Worm (Caenorhabditis elegans): ENCODE measurements around the gene nhr-195.
A peak's percentile ranks its signal among the peaks of the same experiment; 100 is the strongest.

nhr-195 gene

DNA sequence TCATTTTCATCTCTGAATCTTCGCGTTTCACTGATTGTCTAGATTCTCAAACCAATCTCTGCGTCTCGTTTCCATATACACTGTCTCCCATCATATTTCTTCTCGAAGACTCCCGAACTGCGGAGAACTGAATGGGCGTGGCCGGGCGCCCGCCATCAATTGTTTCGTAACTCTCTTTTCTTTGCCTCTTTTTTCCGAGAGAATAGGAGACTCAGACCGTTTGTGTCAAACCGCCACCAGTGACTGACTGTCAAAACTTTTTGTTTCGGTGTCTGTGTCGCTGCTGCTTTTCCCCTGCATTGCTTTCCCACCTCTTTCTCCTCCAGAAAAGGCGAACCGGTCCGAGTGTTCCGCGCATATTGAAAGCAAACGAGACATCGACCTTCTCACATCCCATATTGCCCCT, 36.0 kb downstream of the nhr-195 start, which contains the start of gene unc-23 (continued):
- TF ChIP-seq K11D2.4 (GFP tag; IDR thresholded peaks at IDR 0.05) (peak; percentile 86), efl-1 (GFP tag; optimal IDR thresholded peaks at IDR 0.05) (no peak), somi-1 (GFP tag; optimal IDR thresholded peaks at IDR 0.05) (peak; percentile 79), ztf-26 (tag; optimal IDR thresholded peaks at IDR 0.05) (peak; percentile 90), snpc-4 (GFP tag; optimal IDR thresholded peaks at IDR 0.05) (no peak), snpc-4 (tag; optimal IDR thresholded peaks at IDR 0.05) (peak in 3 of 4 experiments; percentile 36 to 40 (median 39)), atf-7 (tag; optimal IDR thresholded peaks at IDR 0.05) (peak; percentile 87), repo-1 (tag; optimal IDR thresholded peaks at IDR 0.05) (peak; percentile 24), nhr-80 (tag; optimal IDR thresholded peaks at IDR 0.05) (peak; percentile 76), attf-3 (GFP tag; conservative IDR thresholded peaks at IDR 0.05) (no peak), tbx-9 (tag; optimal IDR thresholded peaks at IDR 0.05; ENCODE audit: borderline replicate concordance) (no peak), pbrm-1 (GFP tag; IDR thresholded peaks at IDR 0.05) (peak; percentile 75), B0261.1 (tag; optimal IDR thresholded peaks at IDR 0.05) (no peak), dox-1 (GFP tag; IDR thresholded peaks at IDR 0.05) (peak; percentile 64), cebp-2 (GFP tag; IDR thresholded peaks at IDR 0.05) (no peak), lin-35 (GFP tag; optimal IDR thresholded peaks at IDR 0.05) (peak in 1 of 3 experiments; percentile 29), lsy-27 (tag; optimal IDR thresholded peaks at IDR 0.05; ENCODE audit: borderline replicate concordance, insufficient read depth) (no peak), hmg-1.2 (GFP tag; IDR thresholded peaks at IDR 0.05) (peak; percentile 85), F55B11.4 (tag; optimal IDR thresholded peaks at IDR 0.05; ENCODE audit: borderline replicate concordance, insufficient read depth) (no peak), hrde-1 (tag; optimal IDR thresholded peaks at IDR 0.05; ENCODE audit: borderline replicate concordance) (no peak), rec-8 (tag; optimal IDR thresholded peaks at IDR 0.05) (no peak), gei-17 (GFP tag; optimal IDR thresholded peaks at IDR 0.05) (peak; percentile 81), lin-40 (tag; optimal IDR thresholded peaks at IDR 0.05) (peak; percentile 91), let-526 (GFP tag; IDR thresholded peaks at IDR 0.05) (no peak), ceh-58 (GFP tag; IDR thresholded peaks at IDR 0.05) (no peak), F52B5.7 (tag; optimal IDR thresholded peaks at IDR 0.05) (no peak), Y53F4B.3 (GFP tag; IDR thresholded peaks at IDR 0.05) (no peak), snpc-1.1 (tag; optimal IDR thresholded peaks at IDR 0.05; ENCODE audit: insufficient read depth) (no peak)

DNA sequence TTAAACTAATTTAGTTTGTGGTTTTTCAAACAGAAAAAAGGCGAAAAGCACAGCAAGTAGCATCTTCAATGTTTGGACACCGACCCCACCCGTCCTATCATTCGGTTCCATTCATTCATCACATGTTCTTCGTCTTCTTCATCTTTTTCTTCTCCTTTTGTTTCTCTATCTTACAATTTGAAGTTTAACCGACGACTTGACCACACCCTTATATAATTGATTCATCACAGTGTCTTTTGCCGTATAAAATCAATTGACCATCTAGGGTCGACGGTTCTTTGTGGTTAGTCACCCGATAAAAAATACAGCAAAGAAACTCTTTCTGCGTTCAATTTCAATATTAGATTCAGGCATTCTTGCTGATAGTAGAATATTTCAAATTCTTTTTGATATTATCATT, 37.1 kb downstream of the nhr-195 start:
- TF ChIP-seq lin-54 (GFP tag; optimal IDR thresholded peaks at IDR 0.05): peak; percentile 5
- no peak for TF ChIP-seq cebp-1 (GFP tag; IDR thresholded peaks at IDR 0.05)
- peak; percentile 15 for TF ChIP-seq cebp-1 (tag; optimal IDR thresholded peaks at IDR 0.05)
- TF ChIP-seq lin-40 (tag; optimal IDR thresholded peaks at IDR 0.05): peak; percentile 18
- TF ChIP-seq ztf-26 (tag; optimal IDR thresholded peaks at IDR 0.05): peak; percentile 18
- peak; percentile 24 for TF ChIP-seq nhr-80 (tag; optimal IDR thresholded peaks at IDR 0.05)
- 0 out of 2 replicates have a peak, but pooled peaks have one; percentile 16 for TF ChIP-seq attf-6 (GFP tag; IDR thresholded peaks at IDR 0.05)
- no peak for TF ChIP-seq repo-1 (tag; optimal IDR thresholded peaks at IDR 0.05)
- TF ChIP-seq ama-1 (optimal IDR thresholded peaks at IDR 0.05): peak; percentile 29
- no peak for TF ChIP-seq ama-1 (GFP tag; optimal IDR thresholded peaks at IDR 0.05)
- 0 out of 2 replicates have a peak, but pooled peaks have one; percentile 9 for TF ChIP-seq C06A6.2 (GFP tag; conservative IDR thresholded peaks at IDR 0.05)
- TF ChIP-seq attf-5 (GFP tag; optimal IDR thresholded peaks at IDR 0.05): peak; percentile 15
- TF ChIP-seq F33H1.4 (GFP tag; IDR thresholded peaks at IDR 0.05): no peak

DNA sequence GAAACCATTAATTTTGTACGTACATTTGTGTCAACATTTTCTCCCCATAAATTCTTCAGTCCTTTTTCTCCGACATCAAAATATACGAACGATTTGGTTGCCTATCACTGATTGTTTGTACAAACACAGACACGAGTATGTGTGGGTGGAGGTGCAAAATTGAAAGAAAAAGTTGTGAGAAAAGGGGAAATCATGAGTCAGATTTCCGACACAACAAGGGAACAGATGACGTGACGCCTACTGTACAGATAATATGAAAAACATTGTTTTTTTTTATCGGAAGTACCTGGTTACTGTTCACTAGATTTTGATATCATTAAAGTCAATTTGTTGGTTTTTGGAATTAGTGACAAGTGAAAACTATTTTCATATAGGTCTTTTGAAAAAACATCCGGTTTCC, 37.9 kb downstream of the nhr-195 start:
- TF ChIP-seq lin-54 (GFP tag; optimal IDR thresholded peaks at IDR 0.05) (no peak), attf-6 (GFP tag; IDR thresholded peaks at IDR 0.05) (no peak), pha-4 (tag; optimal IDR thresholded peaks at IDR 0.05) (no peak), ztf-18 (tag; optimal IDR thresholded peaks at IDR 0.05) (no peak), hlh-12 (tag; optimal IDR thresholded peaks at IDR 0.05) (no peak), snpc-3.4 (tag; optimal IDR thresholded peaks at IDR 0.05) (no peak), ztf-22 (GFP tag; optimal IDR thresholded peaks at IDR 0.05) (no peak), lsl-1 (GFP tag; optimal IDR thresholded peaks at IDR 0.05) (no peak), lin-26 (GFP tag; IDR thresholded peaks at IDR 0.05) (no peak), C17E4.6 (GFP tag; IDR thresholded peaks at IDR 0.05) (no peak), F55B11.4 (tag; optimal IDR thresholded peaks at IDR 0.05; ENCODE audit: borderline replicate concordance, insufficient read depth) (no peak), mxl-1 (tag; optimal IDR thresholded peaks at IDR 0.05) (no peak), snpc-1.3 (tag; optimal IDR thresholded peaks at IDR 0.05; ENCODE audit: insufficient read depth) (no peak)
